Fruit fly (Drosophila melanogaster) whole organism, embryonic: Measurements from ENCODE around the gene CG13384.

Experiments
- Asciz ChIP-seq: fragments of 200-800 bp; sonication (Bioruptor generic); optimal IDR thresholded peaks from 2 replicates; lab custom pipeline; 2017; ENCODE audit warnings: missing biosample characterization, mild to moderate bottlenecking, missing genetic modification characterization, missing genetic modification reagents
- Atf6 ChIP-seq: fragments of 200-800 bp; sonication (Bioruptor generic); IDR thresholded peaks from 2 replicates; pipeline ENCODE4 v1.3.6; 2022; ENCODE audit warnings: missing biosample characterization, missing genetic modification characterization
- CG10209 ChIP-seq: fragments of 200-800 bp; sonication (Bioruptor generic); optimal IDR thresholded peaks from 3 replicates; lab custom pipeline; 2017; ENCODE audit warnings: missing biosample characterization, mild to moderate bottlenecking, missing genetic modification characterization, missing genetic modification reagents
- CG1024 ChIP-seq: fragments of 200-800 bp; sonication (Bioruptor generic); IDR thresholded peaks from 2 replicates; pipeline ENCODE4 v1.3.6; 2022; ENCODE audit warnings: missing biosample characterization, missing genetic modification characterization
- CG12219 ChIP-seq: fragments of 200-800 bp; sonication (Bioruptor generic); optimal IDR thresholded peaks from 3 replicates; lab custom pipeline; 2018; ENCODE audit warnings: missing biosample characterization, mild to moderate bottlenecking, missing genetic modification characterization
- CG12236 ChIP-seq: fragments of 200-800 bp; sonication (Bioruptor generic); optimal IDR thresholded peaks from 2 replicates; lab custom pipeline; 2016; ENCODE audit warnings: missing biosample characterization, missing genetic modification characterization
- CG13287 ChIP-seq: fragments of 200-800 bp; sonication (Bioruptor generic); IDR thresholded peaks from 2 replicates; pipeline ENCODE4 v1.3.6; 2022; ENCODE audit warnings: missing biosample characterization, missing genetic modification characterization; ENCODE audit not compliant: partially characterized antibody
- CG15269 ChIP-seq: fragments of 200-800 bp; sonication (Bioruptor generic); optimal IDR thresholded peaks from 2 replicates; lab custom pipeline; 2018; ENCODE audit warnings: missing biosample characterization, mild to moderate bottlenecking, missing genetic modification characterization, moderate library complexity
- CG15479 ChIP-seq: fragments of 200-800 bp; sonication (Bioruptor generic); optimal IDR thresholded peaks from 3 replicates; lab custom pipeline; 2019; ENCODE audit warnings: missing biosample characterization, mild to moderate bottlenecking, missing genetic modification characterization, moderate library complexity
- CG1603 ChIP-seq: fragments of 200-800 bp; sonication (Bioruptor generic); optimal IDR thresholded peaks from 2 replicates; lab custom pipeline; 2019; ENCODE audit warnings: missing biosample characterization, mild to moderate bottlenecking, missing genetic modification characterization, moderate library complexity
- CG17359 ChIP-seq: fragments of 200-800 bp; sonication (Bioruptor generic); optimal IDR thresholded peaks from 3 replicates; lab custom pipeline; 2018; ENCODE audit warnings: missing biosample characterization, mild to moderate bottlenecking, missing genetic modification characterization, moderate library complexity
- CG1792 ChIP-seq: fragments of 200-800 bp; sonication (Bioruptor generic); optimal IDR thresholded peaks from 2 replicates; lab custom pipeline; 2016; ENCODE audit warnings: missing biosample characterization, missing genetic modification characterization
- CG2120 ChIP-seq: fragments of 200-800 bp; sonication (Bioruptor generic); optimal IDR thresholded peaks from 3 replicates; lab custom pipeline; 2016; ENCODE audit warnings: missing biosample characterization, missing genetic modification characterization
- CG2202 ChIP-seq: fragments of 200-800 bp; sonication (Bioruptor generic); optimal IDR thresholded peaks from 2 replicates; lab custom pipeline; 2018; ENCODE audit warnings: missing biosample characterization, mild to moderate bottlenecking, missing genetic modification characterization
- CG2889 ChIP-seq: fragments of 200-800 bp; sonication (Bioruptor generic); IDR thresholded peaks from 3 replicates; pipeline ENCODE4 v1.3.6; 2022; ENCODE audit warnings: missing biosample characterization, missing genetic modification characterization
- CG32532 ChIP-seq: fragments of 200-800 bp; sonication (Bioruptor generic); IDR thresholded peaks from 2 replicates; pipeline ENCODE4 v1.3.6; 2022; ENCODE audit warnings: missing biosample characterization, missing genetic modification characterization
- CG4328 ChIP-seq: fragments of 200-800 bp; sonication (Bioruptor generic); optimal IDR thresholded peaks from 3 replicates; lab custom pipeline; 2017; ENCODE audit warnings: missing biosample characterization, missing genetic modification reagents, missing genetic modification characterization
- CG4404 ChIP-seq: fragments of 200-800 bp; sonication (Bioruptor generic); IDR thresholded peaks from 2 replicates; pipeline ENCODE4 v1.3.6; 2022; ENCODE audit warnings: missing biosample characterization, missing genetic modification characterization
- CG4707 ChIP-seq: fragments of 200-800 bp; sonication (Bioruptor generic); optimal IDR thresholded peaks from 2 replicates; lab custom pipeline; 2018; ENCODE audit warnings: missing biosample characterization, mild to moderate bottlenecking, missing genetic modification characterization, moderate library complexity
- CG4730 ChIP-seq: fragments of 200-800 bp; sonication (Bioruptor generic); IDR thresholded peaks from 2 replicates; pipeline ENCODE4 v1.3.6; 2022; ENCODE audit warnings: missing biosample characterization, missing genetic modification characterization
- CG7271 ChIP-seq: fragments of 200-800 bp; sonication (Bioruptor generic); optimal IDR thresholded peaks from 2 replicates; lab custom pipeline; 2018; ENCODE audit warnings: missing biosample characterization, mild to moderate bottlenecking, missing genetic modification characterization, moderate library complexity
- Dbx ChIP-seq: fragments of 200-800 bp; sonication (Bioruptor generic); IDR thresholded peaks from 3 replicates; pipeline ENCODE4 v1.3.6; 2022; ENCODE audit warnings: missing biosample characterization, missing genetic modification characterization
- Ets65A ChIP-seq: fragments of 200-800 bp; sonication (Bioruptor generic); peaks from one replicate; lab custom pipeline; 2016; ENCODE audit warnings: missing biosample characterization, missing genetic modification characterization
- HLH3B ChIP-seq: fragments of 200-800 bp; sonication (Bioruptor generic); IDR thresholded peaks from 2 replicates; pipeline ENCODE4 v1.3.6; 2022; ENCODE audit warnings: missing biosample characterization, missing genetic modification characterization
- Hsf ChIP-seq: fragments of 200-800 bp; sonication (Bioruptor generic); optimal IDR thresholded peaks from 3 replicates; lab custom pipeline; 2016; ENCODE audit warnings: missing biosample characterization, missing genetic modification characterization
- MESR4 ChIP-seq: fragments of 200-800 bp; sonication (Bioruptor generic); optimal IDR thresholded peaks from 2 replicates; lab custom pipeline; 2018; ENCODE audit warnings: missing biosample characterization, mild to moderate bottlenecking, missing genetic modification characterization, moderate library complexity
- Med ChIP-seq: fragments of 200-800 bp; sonication (Bioruptor generic); peaks from one replicate; lab custom pipeline; 2016; ENCODE audit warnings: missing biosample characterization, missing genetic modification characterization, mild to moderate bottlenecking, inconsistent platforms, moderate library complexity
- YL-1 ChIP-seq: fragments of 200-800 bp; sonication (Bioruptor generic); optimal IDR thresholded peaks from 3 replicates; lab custom pipeline; 2017; ENCODE audit warnings: missing biosample characterization, mild to moderate bottlenecking, missing genetic modification characterization
- ash1 ChIP-seq: fragments of 200-800 bp; sonication (Bioruptor generic); optimal IDR thresholded peaks from 2 replicates; lab custom pipeline; 2018; ENCODE audit warnings: missing biosample characterization, mild to moderate bottlenecking, missing genetic modification characterization
- bigmax ChIP-seq: fragments of 200-800 bp; sonication (Bioruptor generic); optimal IDR thresholded peaks from 2 replicates; lab custom pipeline; 2018; ENCODE audit warnings: missing biosample characterization, mild to moderate bottlenecking, missing genetic modification characterization
- chinmo ChIP-seq: fragments of 200-800 bp; sonication (Bioruptor generic); IDR thresholded peaks from 4 replicates; pipeline ENCODE4 v1.3.6; 2022; ENCODE audit warnings: missing biosample characterization, missing genetic modification characterization; ENCODE audit not compliant: partially characterized antibody
- ci ChIP-seq: fragments of 200-800 bp; sonication (Bioruptor generic); IDR thresholded peaks from 3 replicates; pipeline ENCODE4 v1.3.6; 2022; ENCODE audit warnings: missing biosample characterization, missing genetic modification characterization
- gce ChIP-seq: fragments of 200-800 bp; sonication (Bioruptor generic); IDR thresholded peaks from 3 replicates; pipeline ENCODE4 v1.3.6; 2022; ENCODE audit warnings: missing biosample characterization, missing genetic modification characterization
- gt ChIP-seq: fragments of 200-800 bp; sonication (Bioruptor generic); IDR thresholded peaks from 2 replicates; pipeline ENCODE4 v1.3.6; 2022; ENCODE audit warnings: missing biosample characterization, missing genetic modification characterization
- inv ChIP-seq: fragments of 200-800 bp; sonication (Bioruptor generic); IDR thresholded peaks from 2 replicates; pipeline ENCODE4 v1.3.6; 2022; ENCODE audit warnings: missing biosample characterization, missing genetic modification characterization; ENCODE audit not compliant: partially characterized antibody
- mld ChIP-seq: fragments of 200-800 bp; sonication (Bioruptor generic); IDR thresholded peaks from 3 replicates; pipeline ENCODE4 v1.3.6; 2022; ENCODE audit warnings: missing biosample characterization, missing genetic modification characterization; ENCODE audit not compliant: partially characterized antibody
- nerfin-1 ChIP-seq: fragments of 200-800 bp; sonication (Bioruptor generic); optimal IDR thresholded peaks from 3 replicates; lab custom pipeline; 2019; ENCODE audit warnings: missing biosample characterization, mild to moderate bottlenecking, missing genetic modification characterization, moderate library complexity
- pan ChIP-seq, 4 experiments: fragments of >200 bp in 3 of 4; fragments of 200-800 bp in 1 of 4; sonication (Bioruptor generic) in 1 of 4; optimal IDR thresholded peaks in 3 of 4; IDR thresholded peaks in 1 of 4; 2 replicates each; pipeline versions ENCODE4 v1.3.6 to Lab custom; 2017 to 2022; ENCODE audit warnings: missing biosample characterization in 2 of 4, missing genetic modification characterization in 2 of 4, mixed read lengths in 1 of 4
- pros ChIP-seq: fragments of 200-800 bp; sonication (Bioruptor generic); optimal IDR thresholded peaks from 3 replicates; lab custom pipeline; 2019; ENCODE audit warnings: missing biosample characterization, mild to moderate bottlenecking, missing genetic modification characterization, moderate library complexity
- sens ChIP-seq: fragments of 200-800 bp; sonication (Bioruptor generic); peaks from one replicate; lab custom pipeline; 2016; ENCODE audit warnings: missing biosample characterization, missing genetic modification characterization
- tna ChIP-seq: fragments of 200-800 bp; sonication (Bioruptor generic); IDR thresholded peaks from 2 replicates; pipeline ENCODE4 v1.3.6; 2022; ENCODE audit warnings: missing biosample characterization, missing genetic modification characterization; ENCODE audit not compliant: partially characterized antibody
- vnd ChIP-seq: fragments of 200-800 bp; sonication (Bioruptor generic); IDR thresholded peaks from 3 replicates; pipeline ENCODE4 v1.3.6; 2022; ENCODE audit warnings: missing biosample characterization, missing genetic modification characterization; ENCODE audit not compliant: partially characterized antibody
- zfh2 ChIP-seq: fragments of 200-800 bp; sonication (Bioruptor generic); optimal IDR thresholded peaks from 2 replicates; lab custom pipeline; 2016; ENCODE audit warnings: missing biosample characterization, missing genetic modification characterization

CG13384 gene

dm6 chr2L:8414887-8415883 lies 30.9 kb downstream of the CG13384 start, which contains the start of the genes CG13398 and Akap200 (continued):
- no peak for TF ChIP-seq gt
- no peak for TF ChIP-seq bigmax (GFP tag; lab: Kevin White, UChicago)
- TF ChIP-seq CG15269 (tag; lab: Kevin White, UChicago), result no peak
- peak; percentile 92 for TF ChIP-seq MESR4 (GFP tag; lab: Kevin White, UChicago)
- no peak for TF ChIP-seq CG2202 (tag; lab: Kevin White, UChicago)
- TF ChIP-seq inv (GFP tag; lab: Robert Waterston, UW), result no peak
- TF ChIP-seq HLH3B (GFP tag; lab: Robert Waterston, UW), result no peak

DNA sequence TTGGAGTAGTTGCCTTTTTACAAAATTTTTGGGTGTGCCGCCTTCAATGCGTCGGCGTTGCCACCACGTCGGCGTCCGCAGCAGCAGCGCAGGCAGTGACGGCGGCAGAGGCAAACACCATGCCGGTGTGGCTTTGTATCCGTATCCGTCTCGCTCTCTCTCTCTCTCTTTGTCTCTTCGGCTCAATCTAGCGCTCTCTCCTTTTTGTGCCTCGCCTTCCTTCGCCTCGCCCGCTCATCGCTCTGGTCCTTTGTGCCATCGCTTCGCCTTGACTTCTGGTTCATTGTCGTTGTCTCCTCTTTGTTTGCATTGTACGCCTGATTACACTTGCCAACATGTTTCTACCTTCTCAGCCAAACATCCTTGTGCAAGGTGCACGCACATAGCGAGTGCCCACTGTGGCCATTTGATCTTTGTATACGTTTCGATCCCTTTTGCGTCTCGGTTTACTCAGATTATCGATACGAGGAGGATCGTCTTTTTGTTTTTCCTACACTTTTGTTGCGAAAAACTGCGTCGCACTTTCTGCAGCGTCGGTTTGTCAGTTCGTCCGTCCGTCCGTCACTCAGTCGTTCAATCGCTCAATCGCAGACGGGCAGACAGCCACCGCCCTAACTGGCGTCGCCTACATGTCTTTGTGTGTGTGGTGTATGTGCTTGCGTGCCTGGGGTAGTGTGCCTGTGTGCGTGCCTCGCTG lies 32.2 kb downstream of the CG13384 start:
- TF ChIP-seq nerfin-1 (tag; lab: Kevin White, UChicago) (peak; percentile 2), ash1 (GFP tag; lab: Kevin White, UChicago) (no peak), Ets65A (GFP tag; lab: Kevin White, UChicago) (peak; percentile 62), CG4328 (GFP tag; lab: Kevin White, UChicago) (no peak), pan (optimal IDR thresholded peaks at IDR 0.05; lab: Kevin White, UChicago) (no peak), pan (GFP tag; optimal IDR thresholded peaks at IDR 0.05 in 1 of 2, IDR thresholded peaks at IDR 0.05 in 1 of 2) (peak in 1 of 2 experiments; percentile 25), vnd (no peak), Hsf (GFP tag; lab: Kevin White, UChicago) (peak; percentile 1), CG4404 (GFP tag; lab: Robert Waterston, UW) (no peak), YL-1 (GFP tag; lab: Kevin White, UChicago) (peak; percentile 17), tna (GFP tag; lab: Robert Waterston, UW) (no peak), CG2889 (GFP tag; lab: Robert Waterston, UW) (peak; percentile 78), sens (peak; percentile 72), zfh2 (peak; percentile 2), CG32532 (GFP tag; lab: Robert Waterston, UW) (0 out of 2 replicates have a peak, but pooled peaks have one; percentile 41), CG4730 (GFP tag; lab: Robert Waterston, UW) (no peak), Atf6 (GFP tag; lab: Robert Waterston, UW) (peak; percentile 58; the same call in 1 of the 2 replicates), chinmo (GFP tag; lab: Robert Waterston, UW) (0 out of 4 replicates have a peak, but pooled peaks have one; percentile 16), CG1792 (GFP tag; lab: Kevin White, UChicago) (no peak), ci (GFP tag; lab: Robert Waterston, UW) (peak; percentile 29; the same call in 1 of the 3 replicates), CG12219 (GFP tag; lab: Kevin White, UChicago) (no peak), CG12236 (peak; percentile 16), CG4707 (GFP tag; lab: Kevin White, UChicago) (no peak), CG1603 (no peak), CG10209 (GFP tag; lab: Kevin White, UChicago) (peak; percentile 51), CG17359 (tag; lab: Kevin White, UChicago) (no peak), gce (GFP tag; lab: Robert Waterston, UW) (0 out of 3 replicates have a peak, but pooled peaks have one; percentile 39), Med (peak; percentile 80), Dbx (GFP tag; lab: Robert Waterston, UW) (0 out of 3 replicates have a peak, but pooled peaks have one; percentile 49), CG13287 (GFP tag; lab: Robert Waterston, UW) (peak; percentile 17; the same call in 1 of the 2 replicates), CG1024 (0 out of 2 replicates have a peak, but pooled peaks have one; percentile 11), pros (peak; percentile 89), CG2120 (GFP tag; lab: Kevin White, UChicago) (peak; percentile 34), Asciz (GFP tag; lab: Kevin White, UChicago) (no peak), CG7271 (no peak), mld (GFP tag; lab: Robert Waterston, UW) (no peak), CG15479 (GFP tag; lab: Kevin White, UChicago) (peak; percentile 100)
